Worm (Caenorhabditis elegans): ENCODE measurements around the gene ZK899.6.

- TF ChIP-seq him-1 (tag; optimal IDR thresholded peaks at IDR 0.05) (no peak), W03F9.2 (tag; optimal IDR thresholded peaks at IDR 0.05) (no peak), dao-5 (tag; optimal IDR thresholded peaks at IDR 0.05) (no peak)
These were observed 19.3 kb upstream of the ZK899.6 start for ce11 chrX:9443871-9444270.
